Fruit fly (Drosophila melanogaster) whole organism, adult: ENCODE data around the gene GC1.

Source experiments
- CG11617 ChIP-seq: fragments of 200-800 bp; sonication (Bioruptor generic); optimal IDR thresholded peaks from 2 replicates; lab custom pipeline; 2017; ENCODE audit warnings: mild to moderate bottlenecking, missing biosample characterization, missing genetic modification reagents, missing genetic modification characterization
- CG12768 ChIP-seq: fragments of 200-800 bp; sonication (Bioruptor generic); optimal IDR thresholded peaks from 2 replicates; lab custom pipeline; 2017; ENCODE audit warnings: missing biosample characterization, missing genetic modification characterization, mild to moderate bottlenecking, moderate library complexity, missing genetic modification reagents
- CG14711 ChIP-seq: fragments of 200-800 bp; sonication (Bioruptor generic); optimal IDR thresholded peaks from 2 replicates; lab custom pipeline; 2018; ENCODE audit warnings: missing biosample characterization, mild to moderate bottlenecking, missing genetic modification characterization, moderate library complexity
- CG1620 ChIP-seq: fragments of 200-800 bp; sonication (Bioruptor generic); optimal IDR thresholded peaks from 2 replicates; lab custom pipeline; 2016; ENCODE audit warnings: missing biosample characterization, missing genetic modification characterization
- CG33017 ChIP-seq: fragments of 200-800 bp; sonication (Bioruptor generic); optimal IDR thresholded peaks from 2 replicates; lab custom pipeline; 2018; ENCODE audit warnings: missing biosample characterization, mild to moderate bottlenecking, missing genetic modification characterization, moderate library complexity
- CG5204 ChIP-seq: fragments of 200-800 bp; sonication (Bioruptor generic); optimal IDR thresholded peaks from 2 replicates; lab custom pipeline; 2016; ENCODE audit warnings: missing biosample characterization, missing genetic modification characterization
- CG7045 ChIP-seq: fragments of 200-800 bp; sonication (Bioruptor generic); optimal IDR thresholded peaks from 2 replicates; lab custom pipeline; 2017; ENCODE audit warnings: missing biosample characterization, mild to moderate bottlenecking, missing genetic modification characterization
- CG7101 ChIP-seq: fragments of 200-800 bp; sonication (Bioruptor generic); optimal IDR thresholded peaks from 2 replicates; lab custom pipeline; 2018; ENCODE audit warnings: missing biosample characterization, mild to moderate bottlenecking, missing genetic modification characterization, moderate library complexity
- Clk ChIP-seq: fragments of 200-800 bp; sonication (Bioruptor generic); optimal IDR thresholded peaks from 2 replicates; lab custom pipeline; 2017; ENCODE audit warnings: missing biosample characterization, missing genetic modification characterization
- Crg-1 ChIP-seq: fragments of 200-800 bp; sonication (Bioruptor generic); optimal IDR thresholded peaks from 2 replicates; lab custom pipeline; 2016; ENCODE audit warnings: missing biosample characterization, missing genetic modification characterization
- Hr96 ChIP-seq: fragments of 200-800 bp; sonication (Bioruptor generic); optimal IDR thresholded peaks from 2 replicates; lab custom pipeline; 2016; ENCODE audit warnings: missing biosample characterization, missing genetic modification characterization
- Mnt ChIP-seq: fragments of 200-800 bp; sonication (Bioruptor generic); optimal IDR thresholded peaks from 2 replicates; lab custom pipeline; 2016; ENCODE audit warnings: missing biosample characterization, mild to moderate bottlenecking, missing genetic modification characterization
- bab1 ChIP-seq: fragments of 200-800 bp; sonication (Bioruptor generic); optimal IDR thresholded peaks from 3 replicates; lab custom pipeline; 2019; ENCODE audit warnings: missing biosample characterization, mild to moderate bottlenecking, missing genetic modification characterization, moderate library complexity
- cic ChIP-seq: fragments of 200-800 bp; sonication (Bioruptor generic); optimal IDR thresholded peaks from 2 replicates; lab custom pipeline; 2017; ENCODE audit warnings: missing biosample characterization, mild to moderate bottlenecking, missing genetic modification characterization, moderate library complexity
- cnc ChIP-seq, 2 experiments: fragments of >200 bp; optimal IDR thresholded peaks; 2 replicates each; lab custom pipeline; 2017
- kay ChIP-seq: fragments of 200-800 bp; sonication (Bioruptor generic); peaks from one replicate; lab custom pipeline; 2016; ENCODE audit warnings: missing biosample characterization, missing genetic modification characterization, borderline replicate concordance
- ovo ChIP-seq: fragments of 200-800 bp; sonication (Bioruptor generic); optimal IDR thresholded peaks from 2 replicates; lab custom pipeline; 2016; ENCODE audit warnings: missing biosample characterization, missing genetic modification characterization
- pad ChIP-seq: fragments of 200-800 bp; sonication (Bioruptor generic); optimal IDR thresholded peaks from 3 replicates; lab custom pipeline; 2017; ENCODE audit warnings: missing biosample characterization, missing genetic modification characterization, mild to moderate bottlenecking, moderate library complexity, missing genetic modification reagents
- tj ChIP-seq: fragments of 200-800 bp; sonication (Bioruptor generic); optimal IDR thresholded peaks from 3 replicates; lab custom pipeline; 2017; ENCODE audit warnings: missing biosample characterization, mild to moderate bottlenecking, missing genetic modification characterization, moderate library complexity
- toe ChIP-seq: fragments of 200-800 bp; sonication (Bioruptor generic); optimal IDR thresholded peaks from 2 replicates; lab custom pipeline; 2016; ENCODE audit warnings: missing biosample characterization, missing genetic modification characterization

The GC1 gene

DNA sequence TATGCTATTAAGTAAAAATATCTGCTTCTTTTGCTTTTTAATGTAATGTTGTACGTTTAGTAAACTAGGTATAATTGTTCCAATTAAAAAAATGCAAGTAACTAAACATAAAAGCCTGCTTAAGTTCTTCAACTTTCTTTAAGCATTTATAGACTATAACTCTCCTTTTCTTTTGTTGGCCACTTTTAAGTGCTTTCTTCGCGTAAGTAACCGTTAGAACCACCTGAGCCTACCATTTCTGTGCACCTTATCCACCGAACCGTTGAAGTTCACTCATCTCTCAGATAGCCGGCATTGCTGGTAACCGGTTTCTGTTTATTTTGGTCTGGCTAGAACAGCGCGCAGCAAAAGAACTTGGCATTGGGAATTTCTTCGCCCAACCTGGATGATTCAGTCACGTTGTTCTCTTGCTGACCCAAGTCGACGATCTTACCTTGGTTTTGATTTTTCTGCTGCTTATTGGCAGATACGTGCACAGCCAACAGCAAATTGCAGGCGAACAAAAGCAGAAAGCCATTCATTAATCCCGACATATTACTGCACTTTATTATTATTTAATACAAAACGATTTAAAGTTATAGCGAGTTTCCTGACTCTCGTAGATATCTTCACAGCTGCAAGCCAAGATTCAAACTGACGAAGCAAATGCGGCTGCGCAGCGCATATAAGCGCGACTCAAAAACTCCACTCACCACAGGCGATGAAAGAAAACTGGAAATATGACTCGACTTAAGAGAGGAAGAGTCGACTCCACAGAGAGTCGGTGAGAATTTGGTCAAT is 9.2 kb downstream of the GC1 start, which contains the start of gene CG10005:
Gene CG10005 (minus strand): TSS at position 642 of the 780 bp plus-strand sequence.
- TF ChIP-seq CG7045 (GFP tag; lab: Kevin White, UChicago) = no peak
- TF ChIP-seq Clk (GFP tag; lab: Kevin White, UChicago) = no peak
- no peak for TF ChIP-seq bab1 (GFP tag; lab: Kevin White, UChicago)
- TF ChIP-seq cic (GFP tag; lab: Kevin White, UChicago) = no peak
- no peak for TF ChIP-seq tj
- TF ChIP-seq Hr96 (GFP tag; lab: Kevin White, UChicago) = no peak
- TF ChIP-seq CG12768 (GFP tag; lab: Kevin White, UChicago) = no peak
- no peak for TF ChIP-seq CG14711 (tag; lab: Kevin White, UChicago)
- no peak for TF ChIP-seq kay (GFP tag; lab: Kevin White, UChicago)
- no peak for TF ChIP-seq CG5204 (GFP tag; lab: Kevin White, UChicago)
- no peak for TF ChIP-seq Mnt (GFP tag; lab: Kevin White, UChicago)
- no peak for TF ChIP-seq pad
- TF ChIP-seq CG11617 (GFP tag; lab: Kevin White, UChicago) = no peak
- no peak for TF ChIP-seq CG7101 (tag; lab: Kevin White, UChicago)
- TF ChIP-seq ovo = no peak

DNA sequence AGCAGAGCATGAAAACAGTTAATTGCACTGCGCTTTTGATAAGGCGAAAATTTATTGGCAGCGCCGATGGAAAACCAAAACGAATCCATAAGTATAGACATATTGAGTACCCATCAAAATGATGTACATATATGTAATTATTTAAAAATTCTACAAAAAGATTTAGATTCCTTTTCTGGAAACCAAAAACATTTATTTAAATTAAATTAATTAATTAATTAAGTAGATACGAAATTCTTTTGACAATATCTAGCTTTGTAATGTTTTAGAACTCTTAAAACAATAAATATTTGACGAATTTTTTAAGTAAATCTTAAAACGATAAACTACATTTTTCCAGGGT is 9.8 kb downstream of the GC1 start:
- TF ChIP-seq Crg-1 (no peak), kay (GFP tag; lab: Kevin White, UChicago) (peak; percentile 70)

DNA sequence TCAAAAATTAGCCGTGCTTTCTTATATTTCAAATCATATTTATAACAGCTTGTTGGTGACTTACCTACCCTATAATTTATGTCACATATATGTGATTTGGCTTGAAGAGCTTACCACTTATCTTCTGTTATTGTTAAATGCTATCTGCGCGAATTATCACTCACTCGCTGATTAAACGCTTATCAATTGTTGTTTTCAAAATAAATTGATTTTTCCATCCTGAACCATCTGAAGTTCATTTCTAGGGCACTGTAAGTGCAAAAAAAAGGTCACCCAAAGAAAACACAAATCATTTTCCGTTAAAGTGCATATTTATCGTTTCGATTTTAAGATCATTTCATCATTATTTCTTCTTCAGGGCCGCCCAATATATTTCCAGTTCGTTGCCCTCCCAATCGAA is 10.8 kb downstream of the GC1 start:
- TF ChIP-seq ovo = no peak
- TF ChIP-seq kay (GFP tag; lab: Kevin White, UChicago) = peak; percentile 37

DNA sequence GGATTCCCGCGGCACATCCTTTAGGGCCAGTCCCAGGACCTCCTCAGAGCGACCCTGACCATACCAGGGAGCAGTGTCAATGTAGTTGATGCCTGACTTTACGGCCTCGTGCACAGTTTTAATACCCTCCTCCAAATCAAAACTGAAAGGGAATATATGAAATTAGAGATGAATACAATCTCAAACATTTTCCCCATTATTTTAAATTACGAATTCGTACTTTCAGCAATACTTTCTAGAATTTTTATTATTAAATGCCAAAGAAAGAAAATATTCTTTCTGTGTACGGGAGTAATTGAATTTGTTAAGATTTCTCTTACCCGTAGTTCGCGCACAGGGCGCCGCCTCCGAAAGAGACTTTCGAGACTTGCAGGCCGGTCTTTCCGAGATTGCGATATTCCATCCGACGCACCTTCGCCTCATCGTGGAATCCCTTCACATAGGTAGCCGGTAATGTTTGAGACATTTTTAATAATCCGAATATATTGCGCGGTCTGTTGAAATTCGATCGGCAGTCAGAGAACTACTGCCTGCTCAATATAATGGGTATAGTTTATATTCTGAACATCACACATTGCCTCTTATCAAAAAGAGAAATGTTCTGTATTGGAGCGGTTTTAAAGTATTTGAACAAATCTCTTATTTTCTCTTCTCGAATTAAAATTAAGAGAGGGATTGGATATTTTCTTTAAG is 12.5 kb downstream of the GC1 start, which contains the start of gene CG18547:
Gene CG18547 (minus strand): TSS at position 512 of the 693 bp plus-strand sequence.
- TF ChIP-seq kay (GFP tag; lab: Kevin White, UChicago) (no peak), cnc (optimal IDR thresholded peaks at IDR 0.05; lab: Kevin White, UChicago) (no peak), CG5204 (GFP tag; lab: Kevin White, UChicago) (no peak), Hr96 (GFP tag; lab: Kevin White, UChicago) (no peak), CG7045 (GFP tag; lab: Kevin White, UChicago) (no peak), CG33017 (tag; lab: Kevin White, UChicago) (no peak), CG14711 (tag; lab: Kevin White, UChicago) (peak; percentile 25), cic (GFP tag; lab: Kevin White, UChicago) (no peak)

DNA sequence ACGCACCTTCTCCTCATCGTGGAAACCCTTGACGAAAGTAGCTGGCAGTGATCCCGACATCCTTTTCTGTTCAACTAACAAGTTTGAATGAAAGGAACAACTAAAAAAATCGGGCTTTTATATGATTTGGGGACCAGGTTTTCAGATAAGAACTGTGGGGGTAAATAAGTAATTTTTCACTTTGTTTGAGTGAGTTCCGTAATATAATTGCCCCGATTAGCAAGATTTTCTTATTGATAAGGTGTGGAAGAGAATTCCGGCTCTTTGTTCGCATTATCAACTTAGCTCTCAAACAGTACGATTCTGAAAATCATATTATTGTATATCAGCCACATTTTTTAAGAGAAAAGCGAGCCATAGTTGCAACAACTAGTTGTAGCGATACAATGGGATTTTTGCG is 14.5 kb downstream of the GC1 start, which contains the start of gene CG12224:
Gene CG12224 (minus strand): TSS at position 101 of the 400 bp plus-strand sequence.
- TF ChIP-seq Crg-1 (no peak), kay (GFP tag; lab: Kevin White, UChicago) (no peak), CG12768 (GFP tag; lab: Kevin White, UChicago) (no peak), CG7101 (tag; lab: Kevin White, UChicago) (no peak), cic (GFP tag; lab: Kevin White, UChicago) (no peak), CG1620 (GFP tag; lab: Kevin White, UChicago) (no peak)

DNA sequence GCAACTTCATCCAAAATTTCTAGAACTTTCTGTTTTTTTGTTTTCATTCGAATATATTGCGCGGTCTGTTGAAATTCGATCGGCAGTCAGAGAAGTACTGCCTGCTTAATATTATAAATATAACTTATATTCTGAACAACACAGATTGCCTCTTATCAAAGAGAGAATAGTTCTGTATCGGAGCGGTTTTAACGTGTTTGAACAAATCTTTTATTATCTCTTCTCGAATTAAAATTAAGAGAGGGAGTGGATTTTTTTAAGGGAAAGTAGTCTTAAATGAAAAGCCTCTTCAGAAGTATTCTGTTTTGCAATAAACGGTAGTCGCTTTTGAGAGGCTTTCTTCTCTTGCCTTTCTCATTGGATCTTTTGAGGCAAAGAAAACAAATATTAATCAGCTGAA is 15.0 kb downstream of the GC1 start:
- no peak for TF ChIP-seq CG14711 (tag; lab: Kevin White, UChicago)
- no peak for TF ChIP-seq toe (GFP tag; lab: Kevin White, UChicago)
- TF ChIP-seq Mnt (GFP tag; lab: Kevin White, UChicago) = no peak
- no peak for TF ChIP-seq CG11617 (GFP tag; lab: Kevin White, UChicago)
- no peak for TF ChIP-seq CG33017 (tag; lab: Kevin White, UChicago)

DNA sequence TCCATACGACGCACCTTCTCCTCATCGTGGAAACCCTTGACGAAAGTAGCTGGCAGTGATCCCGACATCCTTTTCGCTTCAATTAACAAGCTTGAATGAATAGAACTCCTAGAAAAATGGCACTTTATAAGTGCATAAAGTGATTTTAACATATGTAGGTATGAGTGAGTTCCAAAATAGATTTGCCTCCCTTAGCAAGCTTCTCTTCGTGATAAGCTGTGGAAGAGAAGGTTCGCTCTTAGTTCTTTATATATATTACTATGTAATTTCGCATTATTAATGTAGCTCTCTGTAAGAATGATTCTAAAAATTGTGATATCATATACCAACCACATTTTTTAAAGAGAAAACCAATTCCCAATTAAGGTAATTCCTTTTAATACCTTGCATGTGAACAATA is 16.9 kb downstream of the GC1 start, which contains the start of gene CG3397:
Gene CG3397 (minus strand): TSS at position 101 of the 400 bp plus-strand sequence.
- TF ChIP-seq Mnt (GFP tag; lab: Kevin White, UChicago) (no peak), Crg-1 (no peak), kay (GFP tag; lab: Kevin White, UChicago) (no peak), CG11617 (GFP tag; lab: Kevin White, UChicago) (no peak), toe (GFP tag; lab: Kevin White, UChicago) (no peak)
